Worm (Caenorhabditis elegans): ENCODE measurements around the gene B0250.18.

- TF ChIP-seq unc-62 (GFP tag; optimal IDR thresholded peaks at IDR 0.05) (no peak), efl-1 (GFP tag; optimal IDR thresholded peaks at IDR 0.05) (no peak), B0336.3 (GFP tag; IDR thresholded peaks at IDR 0.05) (no peak), pha-4 (tag; optimal IDR thresholded peaks at IDR 0.05) (no peak), akir-1 (GFP tag; optimal IDR thresholded peaks at IDR 0.05) (no peak), F22D6.2 (tag; optimal IDR thresholded peaks at IDR 0.05) (no peak), dox-1 (GFP tag; IDR thresholded peaks at IDR 0.05) (no peak), nhr-80 (tag; optimal IDR thresholded peaks at IDR 0.05) (no peak), hmg-1.2 (GFP tag; IDR thresholded peaks at IDR 0.05) (peak; percentile 48)
These were observed 5.1 kb downstream of the B0250.18 start for ce11 chrV:20455637-20456036.

Data from whole organism, young adult.